Worm (Caenorhabditis elegans) whole organism, L3 larva: ENCODE results near the gene cux-7.
"Not testable (repeated sequence)": the region's sequence is repeated elsewhere in the genome, so short reads cannot be mapped to it uniquely, and the experiment has no call there.

ENCODE experiments used
- lsy-12 ChIP-seq: sonication (generic microtip); optimal IDR thresholded peaks from 2 replicates; lab custom pipeline; 2016; ENCODE audit warnings: mild to moderate bottlenecking, missing genetic modification characterization, missing compliant biosample characterization
- mdl-1 ChIP-seq: fragments of 150-350 bp; optimal IDR thresholded peaks from 2 replicates; lab custom pipeline; 2014; ENCODE audit warnings: missing biosample characterization, missing genetic modification characterization
- nhr-28 ChIP-seq: fragments of 150-350 bp; optimal IDR thresholded peaks from 2 replicates; lab custom pipeline; 2014; ENCODE audit warnings: missing biosample characterization, missing genetic modification characterization

- not testable (repeated sequence) for TF ChIP-seq lsy-12; mdl-1 (tag; lab: Kevin White, UChicago); nhr-28 (tag; lab: Kevin White, UChicago)
Measured at ce11 chrIII:7468980-7469379, 51.7 kb downstream of the cux-7 start, which contains the start of gene H14A12.5.
